Fruit fly (Drosophila melanogaster) whole organism, adult: ENCODE data around the gene CG11350.

Source experiments
- CG12768 ChIP-seq: fragments of 200-800 bp; sonication (Bioruptor generic); optimal IDR thresholded peaks from 2 replicates; lab custom pipeline; 2017; ENCODE audit warnings: missing biosample characterization, missing genetic modification characterization, mild to moderate bottlenecking, moderate library complexity, missing genetic modification reagents
- CG14711 ChIP-seq: fragments of 200-800 bp; sonication (Bioruptor generic); optimal IDR thresholded peaks from 2 replicates; lab custom pipeline; 2018; ENCODE audit warnings: missing biosample characterization, mild to moderate bottlenecking, missing genetic modification characterization, moderate library complexity
- CG5204 ChIP-seq: fragments of 200-800 bp; sonication (Bioruptor generic); optimal IDR thresholded peaks from 2 replicates; lab custom pipeline; 2016; ENCODE audit warnings: missing biosample characterization, missing genetic modification characterization
- CG7045 ChIP-seq: fragments of 200-800 bp; sonication (Bioruptor generic); optimal IDR thresholded peaks from 2 replicates; lab custom pipeline; 2017; ENCODE audit warnings: missing biosample characterization, mild to moderate bottlenecking, missing genetic modification characterization
- CG7101 ChIP-seq: fragments of 200-800 bp; sonication (Bioruptor generic); optimal IDR thresholded peaks from 2 replicates; lab custom pipeline; 2018; ENCODE audit warnings: missing biosample characterization, mild to moderate bottlenecking, missing genetic modification characterization, moderate library complexity
- Mnt ChIP-seq: fragments of 200-800 bp; sonication (Bioruptor generic); optimal IDR thresholded peaks from 2 replicates; lab custom pipeline; 2016; ENCODE audit warnings: missing biosample characterization, mild to moderate bottlenecking, missing genetic modification characterization
- kay ChIP-seq: fragments of 200-800 bp; sonication (Bioruptor generic); peaks from one replicate; lab custom pipeline; 2016; ENCODE audit warnings: missing biosample characterization, missing genetic modification characterization, borderline replicate concordance
- tj ChIP-seq: fragments of 200-800 bp; sonication (Bioruptor generic); optimal IDR thresholded peaks from 3 replicates; lab custom pipeline; 2017; ENCODE audit warnings: missing biosample characterization, mild to moderate bottlenecking, missing genetic modification characterization, moderate library complexity
- toe ChIP-seq: fragments of 200-800 bp; sonication (Bioruptor generic); optimal IDR thresholded peaks from 2 replicates; lab custom pipeline; 2016; ENCODE audit warnings: missing biosample characterization, missing genetic modification characterization

dm6 chr3L:4493609-4494008, 11.0 kb downstream of the CG11350 start:
- TF ChIP-seq CG5204 (GFP tag; lab: Kevin White, UChicago) (no peak), CG7101 (tag; lab: Kevin White, UChicago) (no peak), tj (GFP tag; lab: Kevin White, UChicago) (no peak), kay (GFP tag; lab: Kevin White, UChicago) (no peak), CG14711 (no peak), CG12768 (no peak), toe (GFP tag; lab: Kevin White, UChicago) (no peak), Mnt (GFP tag; lab: Kevin White, UChicago) (no peak), CG7045 (GFP tag; lab: Kevin White, UChicago) (no peak)
